Worm (Caenorhabditis elegans) whole organism, L3 larva: ENCODE data around the gene C50F7.3.

Experiments used
- R02D3.7 ChIP-seq: fragments of 150-350 bp; optimal IDR thresholded peaks from 2 replicates; lab custom pipeline; 2014; ENCODE audit warnings: missing biosample characterization, missing genetic modification characterization
- aly-2 ChIP-seq: fragments of 150-350 bp; optimal IDR thresholded peaks from 2 replicates; lab custom pipeline; 2014; ENCODE audit warnings: missing biosample characterization, missing genetic modification characterization
- ama-1 ChIP-seq: fragments of 150-350 bp; optimal IDR thresholded peaks from 2 replicates; lab custom pipeline; 2018
- ceh-28 ChIP-seq: fragments of 150-350 bp; optimal IDR thresholded peaks from 2 replicates; lab custom pipeline; 2014; ENCODE audit warnings: missing biosample characterization, missing genetic modification reagents, missing genetic modification characterization
- ceh-82 ChIP-seq: fragments of 150-350 bp; optimal IDR thresholded peaks from 2 replicates; lab custom pipeline; 2014; ENCODE audit warnings: missing biosample characterization, missing genetic modification characterization
- daf-12 ChIP-seq: fragments of 150-350 bp; optimal IDR thresholded peaks from 2 replicates; lab custom pipeline; 2014; ENCODE audit warnings: missing biosample characterization, missing genetic modification reagents, missing genetic modification characterization
- egl-5 ChIP-seq: fragments of 150-350 bp; optimal IDR thresholded peaks from 2 replicates; lab custom pipeline; 2017; ENCODE audit warnings: missing biosample characterization, missing genetic modification reagents, missing genetic modification characterization, inconsistent platforms
- elt-1 ChIP-seq: fragments of 150-350 bp; optimal IDR thresholded peaks from 2 replicates; lab custom pipeline; 2014; ENCODE audit warnings: missing biosample characterization, missing genetic modification characterization
- elt-2 ChIP-seq: sonication (generic microtip); optimal IDR thresholded peaks from 2 replicates; lab custom pipeline; 2016; ENCODE audit warnings: missing genetic modification reagents, mild to moderate bottlenecking, missing genetic modification characterization, missing compliant biosample characterization
- elt-3 ChIP-seq, 3 experiments: fragments of 150-350 bp in 1 of 3; sonication (generic microtip) in 2 of 3; optimal IDR thresholded peaks; 2 replicates in 2 of 3; 4 replicates in 1 of 3; lab custom pipeline; 2014 to 2017; ENCODE audit warnings: missing biosample characterization in 3 of 3, missing genetic modification characterization in 3 of 3
- fkh-10 ChIP-seq: sonication (generic microtip); optimal IDR thresholded peaks from 2 replicates; lab custom pipeline; 2017; ENCODE audit warnings: missing biosample characterization, missing genetic modification reagents, missing genetic modification characterization
- fkh-2 ChIP-seq: fragments of 150-350 bp; optimal IDR thresholded peaks from 2 replicates; lab custom pipeline; 2014; ENCODE audit warnings: missing biosample characterization, missing genetic modification reagents, missing genetic modification characterization
- fos-1 ChIP-seq: fragments of 150-350 bp; optimal IDR thresholded peaks from 2 replicates; lab custom pipeline; 2014; ENCODE audit warnings: missing biosample characterization, missing genetic modification characterization
- hmg-11 ChIP-seq: sonication (generic microtip); optimal IDR thresholded peaks from 2 replicates; lab custom pipeline; 2016; ENCODE audit warnings: missing genetic modification characterization, missing compliant biosample characterization
- jun-1 ChIP-seq: fragments of 150-350 bp; optimal IDR thresholded peaks from 2 replicates; lab custom pipeline; 2014; ENCODE audit warnings: missing biosample characterization, missing genetic modification reagents, missing genetic modification characterization
- lin-15B ChIP-seq: fragments of 150-350 bp; optimal IDR thresholded peaks from 2 replicates; lab custom pipeline; 2014; ENCODE audit warnings: missing biosample characterization, missing genetic modification characterization
- lin-39 ChIP-seq: fragments of 150-350 bp; optimal IDR thresholded peaks from 2 replicates; lab custom pipeline; 2018; ENCODE audit warnings: missing biosample characterization, missing genetic modification reagents, missing genetic modification characterization
- lsy-12 ChIP-seq: sonication (generic microtip); optimal IDR thresholded peaks from 2 replicates; lab custom pipeline; 2016; ENCODE audit warnings: mild to moderate bottlenecking, missing genetic modification characterization, missing compliant biosample characterization
- nhr-11 ChIP-seq: fragments of 150-350 bp; optimal IDR thresholded peaks from 2 replicates; lab custom pipeline; 2014; ENCODE audit warnings: missing biosample characterization, missing genetic modification characterization
- nhr-12 ChIP-seq: fragments of 150-350 bp; optimal IDR thresholded peaks from 2 replicates; lab custom pipeline; 2014; ENCODE audit warnings: missing biosample characterization, missing genetic modification characterization
- nhr-23 ChIP-seq: fragments of 150-350 bp; optimal IDR thresholded peaks from 2 replicates; lab custom pipeline; 2014; ENCODE audit warnings: missing biosample characterization, missing genetic modification reagents, missing genetic modification characterization
- nhr-237 ChIP-seq: fragments of 150-350 bp; optimal IDR thresholded peaks from 2 replicates; lab custom pipeline; 2014; ENCODE audit warnings: missing biosample characterization, missing genetic modification characterization
- nhr-25 ChIP-seq: sonication (generic microtip); optimal IDR thresholded peaks from 2 replicates; lab custom pipeline; 2017; ENCODE audit warnings: missing biosample characterization, missing genetic modification characterization
- nhr-28 ChIP-seq: fragments of 150-350 bp; optimal IDR thresholded peaks from 2 replicates; lab custom pipeline; 2014; ENCODE audit warnings: missing biosample characterization, missing genetic modification characterization
- nhr-43 ChIP-seq: sonication (generic microtip); optimal IDR thresholded peaks from 2 replicates; lab custom pipeline; 2016; ENCODE audit warnings: mild to moderate bottlenecking, missing genetic modification characterization, missing compliant biosample characterization; ENCODE audit not compliant: poor library complexity, severe bottlenecking
- nhr-76 ChIP-seq: fragments of 150-350 bp; sonication (generic microtip); optimal IDR thresholded peaks from 5 replicates; lab custom pipeline; 2014; ENCODE audit warnings: missing biosample characterization, missing genetic modification characterization
- pha-4 ChIP-seq: fragments of 150-350 bp; optimal IDR thresholded peaks from 2 replicates; lab custom pipeline; 2014; ENCODE audit warnings: missing biosample characterization, missing genetic modification reagents, missing genetic modification characterization
- pqm-1 ChIP-seq: fragments of 150-350 bp; optimal IDR thresholded peaks from 2 replicates; lab custom pipeline; 2017; ENCODE audit warnings: missing biosample characterization, missing genetic modification characterization, inconsistent platforms
- sea-2 ChIP-seq: fragments of 150-350 bp; sonication (generic microtip); optimal IDR thresholded peaks from 4 replicates; lab custom pipeline; 2014; ENCODE audit warnings: missing biosample characterization, missing genetic modification reagents, missing genetic modification characterization
- snpc-4 ChIP-seq: fragments of 150-350 bp; optimal IDR thresholded peaks from 2 replicates; lab custom pipeline; 2014; ENCODE audit warnings: missing biosample characterization, missing genetic modification characterization
- unc-62 ChIP-seq: fragments of 150-350 bp; sonication (generic microtip); optimal IDR thresholded peaks from 4 replicates; lab custom pipeline; 2014; ENCODE audit warnings: missing biosample characterization, missing genetic modification reagents, missing genetic modification characterization
- zag-1 ChIP-seq: fragments of 150-350 bp; optimal IDR thresholded peaks from 2 replicates; lab custom pipeline; 2014; ENCODE audit warnings: missing biosample characterization, missing genetic modification characterization
- ztf-4 ChIP-seq: fragments of 150-350 bp; optimal IDR thresholded peaks from 2 replicates; lab custom pipeline; 2014; ENCODE audit warnings: missing biosample characterization, missing genetic modification characterization

The C50F7.3 gene

ce11 chrIV:7709701-7710100 lies 22.4 kb upstream of the C50F7.3 start, which contains the start of the genes mrpl-1, emc-6 and mrps-24 (continued):
- TF ChIP-seq R02D3.7 (tag; lab: Kevin White, UChicago): no peak
- no peak for TF ChIP-seq ceh-82 (tag; lab: Kevin White, UChicago)
- no peak for TF ChIP-seq nhr-237 (tag; lab: Kevin White, UChicago)
- no peak for TF ChIP-seq fkh-2
- no peak for TF ChIP-seq lsy-12 (tag; lab: Kevin White, UChicago)
- TF ChIP-seq nhr-76: no peak
- no peak for TF ChIP-seq elt-1 (tag; lab: Kevin White, UChicago)
- TF ChIP-seq aly-2: no peak
- TF ChIP-seq hmg-11 (tag; lab: Kevin White, UChicago): peak; percentile 57
- TF ChIP-seq pqm-1 (tag; lab: Kevin White, UChicago): peak; percentile 34
- no peak for TF ChIP-seq nhr-12 (tag; lab: Kevin White, UChicago)
- no peak for TF ChIP-seq ama-1 (lab: Kevin White, UChicago)
- TF ChIP-seq lin-15B (tag; lab: Kevin White, UChicago): peak; percentile 88
- TF ChIP-seq nhr-25 (tag; lab: Kevin White, UChicago): no peak
- no peak for TF ChIP-seq sea-2 (GFP tag; lab: Kevin White, UChicago)
- no peak for TF ChIP-seq nhr-28
- no peak for TF ChIP-seq nhr-43 (tag; lab: Kevin White, UChicago)
- TF ChIP-seq elt-3 (tag; optimal IDR thresholded peaks at IDR 0.05; lab: Kevin White, UChicago): no peak
- TF ChIP-seq ztf-4 (tag; lab: Kevin White, UChicago): no peak
- TF ChIP-seq daf-12 (tag; lab: Kevin White, UChicago): no peak
- TF ChIP-seq zag-1 (tag; lab: Kevin White, UChicago): no peak
- TF ChIP-seq egl-5 (tag; lab: Kevin White, UChicago): no peak

ce11 chrIV:7710824-7711223 lies 21.3 kb upstream of the C50F7.3 start, which contains the start of gene nhr-8:
Gene nhr-8 (plus strand): TSS chrIV:7710983.
- TF ChIP-seq snpc-4 (no peak), elt-2 (tag; lab: Kevin White, UChicago) (peak; percentile 99), fos-1 (tag; lab: Kevin White, UChicago) (peak; percentile 42), fkh-10 (GFP tag; lab: Kevin White, UChicago) (no peak), ceh-28 (tag; lab: Kevin White, UChicago) (peak; percentile 51), pha-4 (tag; lab: Kevin White, UChicago) (no peak), lin-15B (tag; lab: Kevin White, UChicago) (no peak), lin-39 (tag; lab: Kevin White, UChicago) (no peak), pqm-1 (tag; lab: Kevin White, UChicago) (peak; percentile 98), jun-1 (tag; lab: Kevin White, UChicago) (peak; percentile 75), nhr-11 (tag; lab: Kevin White, UChicago) (no peak)

- TF ChIP-seq elt-2 (tag; lab: Kevin White, UChicago) (peak; percentile 59), pqm-1 (tag; lab: Kevin White, UChicago) (peak; percentile 41), nhr-237 (tag; lab: Kevin White, UChicago) (no peak)
Measured at ce11 chrIV:7712252-7712651, 19.9 kb upstream of the C50F7.3 start.

ce11 chrIV:7717916-7718315 lies 14.2 kb upstream of the C50F7.3 start, which contains the start of gene F33D4.6:
Gene F33D4.6 (minus strand): TSS chrIV:7718016.
- TF ChIP-seq pha-4 (tag; lab: Kevin White, UChicago) (no peak), nhr-237 (tag; lab: Kevin White, UChicago) (no peak), pqm-1 (tag; lab: Kevin White, UChicago) (no peak), unc-62 (GFP tag; lab: Kevin White, UChicago) (no peak), egl-5 (tag; lab: Kevin White, UChicago) (no peak), nhr-76 (no peak), fos-1 (tag; lab: Kevin White, UChicago) (no peak), nhr-23 (tag; lab: Kevin White, UChicago) (no peak), jun-1 (tag; lab: Kevin White, UChicago) (no peak), elt-2 (tag; lab: Kevin White, UChicago) (no peak)

ce11 chrIV:7722806-7723205 lies 9.3 kb upstream of the C50F7.3 start, which contains the start of gene C50F7.6:
Gene C50F7.6 (minus strand): TSS chrIV:7723199.
- TF ChIP-seq ceh-82 (tag; lab: Kevin White, UChicago) (no peak), nhr-43 (tag; lab: Kevin White, UChicago) (no peak), egl-5 (tag; lab: Kevin White, UChicago) (peak; percentile 53)
- TF ChIP-seq, all 47 proteins: peak for 1
